Fruit fly (Drosophila melanogaster): ENCODE measurements around the gene ntc.

Gene ntc

DNA sequence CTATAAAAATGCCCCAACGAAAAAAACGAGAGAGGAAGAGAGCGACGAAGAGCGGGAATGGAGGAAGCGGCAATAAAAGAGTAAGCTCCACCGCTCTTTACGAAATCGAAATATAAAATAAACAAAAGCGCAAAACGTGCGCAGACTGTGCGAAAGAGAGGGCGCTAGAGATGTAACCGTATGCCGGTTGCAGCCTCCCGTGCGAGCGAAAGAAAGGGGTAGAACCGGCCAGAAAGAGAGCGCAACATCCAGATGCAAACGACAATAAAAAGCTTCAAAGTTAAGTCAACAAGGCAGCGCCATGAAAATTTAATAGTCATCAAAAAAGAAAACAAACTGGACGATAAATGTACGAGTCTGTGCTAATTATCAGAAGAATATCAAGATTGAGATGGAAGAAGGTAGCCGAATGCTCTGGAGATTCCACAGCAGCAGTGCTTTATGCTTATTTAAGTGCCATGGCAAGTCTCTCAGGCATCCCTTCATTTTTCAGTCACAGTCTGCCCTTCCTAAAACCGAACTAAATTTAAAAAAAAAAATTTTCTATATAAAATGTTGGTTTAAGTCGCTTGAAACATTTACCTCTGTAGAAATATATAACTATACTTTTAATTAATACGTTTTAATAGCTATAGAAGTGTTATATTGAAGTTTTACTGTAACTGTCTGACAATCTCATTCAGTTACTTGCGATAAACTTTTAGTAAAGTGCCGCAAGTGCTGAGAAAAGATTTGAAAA, 40.3 kb downstream of the ntc start (continued):
- TF ChIP-seq CG6175 (GFP tag; IDR thresholded peaks at IDR 0.05) (no peak), CG18764 (GFP tag; optimal IDR thresholded peaks at IDR 0.05) (no peak), CG14050 (GFP tag; IDR thresholded peaks at IDR 0.05) (peak; percentile 40; the same call in 1 of the 3 replicates), CG13123 (GFP tag; optimal IDR thresholded peaks at IDR 0.05) (no peak), zen (tag; optimal IDR thresholded peaks at IDR 0.05) (no peak), Aef1 (GFP tag; IDR thresholded peaks at IDR 0.05) (peak; percentile 54), CG11695 (GFP tag; IDR thresholded peaks at IDR 0.05) (peak; percentile 71; the same call in 2 of the 3 replicates), Optix (GFP tag; IDR thresholded peaks at IDR 0.05) (no peak), CG1233 (GFP tag; optimal IDR thresholded peaks at IDR 0.05) (peak; percentile 78), Dip2 (GFP tag; IDR thresholded peaks at IDR 0.05) (no peak), BEAF-32 (GFP tag; optimal IDR thresholded peaks at IDR 0.05) (no peak), Bteb2 (GFP tag; optimal IDR thresholded peaks at IDR 0.05) (peak; percentile 6), her (GFP tag; optimal IDR thresholded peaks at IDR 0.05) (no peak), CG5245 (GFP tag; optimal IDR thresholded peaks at IDR 0.05) (no peak), z (GFP tag; IDR thresholded peaks at IDR 0.05) (no peak), CG14710 (tag; optimal IDR thresholded peaks at IDR 0.05) (peak; percentile 9), pan (optimal IDR thresholded peaks at IDR 0.05) (no peak), pan (GFP tag; optimal IDR thresholded peaks at IDR 0.05 in 1 of 2, IDR thresholded peaks at IDR 0.05 in 1 of 2) (peak in 1 of 2 experiments; percentile 79), bsh (GFP tag; optimal IDR thresholded peaks at IDR 0.05) (peak; percentile 65 to 87), Doc2 (GFP tag; IDR thresholded peaks at IDR 0.05) (no peak), croc (GFP tag; conservative IDR thresholded peaks at IDR 0.05) (peak; percentile 58), Trl (optimal IDR thresholded peaks at IDR 0.05) (peak; percentile 80 to 94), Trl (GFP tag; optimal IDR thresholded peaks at IDR 0.05) (no peak), CG31224 (GFP tag; IDR thresholded peaks at IDR 0.05) (peak; percentile 21; the same call in 1 of the 2 replicates), D (optimal IDR thresholded peaks at IDR 0.05) (no peak), D (GFP tag; optimal IDR thresholded peaks at IDR 0.05) (peak; percentile 43), crc (GFP tag; optimal IDR thresholded peaks at IDR 0.05) (peak; percentile 10), Antp (GFP tag; optimal IDR thresholded peaks at IDR 0.05) (no peak), phol (tag; optimal IDR thresholded peaks at IDR 0.05) (peak; percentile 63), CG8290 (GFP tag; optimal IDR thresholded peaks at IDR 0.05) (no peak), CG8290 (tag; optimal IDR thresholded peaks at IDR 0.05) (peak; percentile 13 to 15), chn (GFP tag; optimal IDR thresholded peaks at IDR 0.05) (peak; percentile 11), Dbx (GFP tag; IDR thresholded peaks at IDR 0.05) (no peak), Dref (GFP tag; IDR thresholded peaks at IDR 0.05) (no peak), CTCF (GFP tag; optimal IDR thresholded peaks at IDR 0.05) (no peak), az2 (GFP tag; optimal IDR thresholded peaks at IDR 0.05) (peak; percentile 56), CG12744 (GFP tag; optimal IDR thresholded peaks at IDR 0.05) (no peak), CG4328 (GFP tag; optimal IDR thresholded peaks at IDR 0.05) (peak; percentile 47), odd (GFP tag; optimal IDR thresholded peaks at IDR 0.05) (peak; percentile 58), Tbp (GFP tag; optimal IDR thresholded peaks at IDR 0.05) (no peak), HHEX (GFP tag; optimal IDR thresholded peaks at IDR 0.05) (peak; percentile 24), tio (GFP tag; optimal IDR thresholded peaks at IDR 0.05) (peak; percentile 68), inv (GFP tag; IDR thresholded peaks at IDR 0.05; ENCODE audit: partially characterized antibody) (no peak), CG4282 (GFP tag; optimal IDR thresholded peaks at IDR 0.05) (no peak), ewg (GFP tag; optimal IDR thresholded peaks at IDR 0.05) (peak; percentile 69), Deaf1 (tag; optimal IDR thresholded peaks at IDR 0.05) (no peak), CG1529 (GFP tag; optimal IDR thresholded peaks at IDR 0.05) (peak; percentile 50), zf30C (GFP tag; optimal IDR thresholded peaks at IDR 0.05) (no peak), repo (GFP tag; optimal IDR thresholded peaks at IDR 0.05) (peak; percentile 52), Atf6 (GFP tag; IDR thresholded peaks at IDR 0.05) (peak; percentile 79), mam (GFP tag; optimal IDR thresholded peaks at IDR 0.05) (no peak), Asciz (GFP tag; optimal IDR thresholded peaks at IDR 0.05) (peak; percentile 52), aop (GFP tag; IDR thresholded peaks at IDR 0.05) (no peak)
